Fruit fly (Drosophila melanogaster) Kc167 (cell line): Measurements from ENCODE around the gene Sulf1.

Experiments
- h ChIP-seq: fragments of >200 bp; optimal IDR thresholded peaks from 3 replicates; lab custom pipeline; 2018; ENCODE audit warnings: missing external identifiers
- insv ChIP-seq: fragments of >200 bp; optimal IDR thresholded peaks from 3 replicates; lab custom pipeline; 2018; ENCODE audit warnings: missing external identifiers
- psq ChIP-seq: fragments of >200 bp; optimal IDR thresholded peaks from 2 replicates; lab custom pipeline; 2017; ENCODE audit warnings: missing external identifiers

DNA sequence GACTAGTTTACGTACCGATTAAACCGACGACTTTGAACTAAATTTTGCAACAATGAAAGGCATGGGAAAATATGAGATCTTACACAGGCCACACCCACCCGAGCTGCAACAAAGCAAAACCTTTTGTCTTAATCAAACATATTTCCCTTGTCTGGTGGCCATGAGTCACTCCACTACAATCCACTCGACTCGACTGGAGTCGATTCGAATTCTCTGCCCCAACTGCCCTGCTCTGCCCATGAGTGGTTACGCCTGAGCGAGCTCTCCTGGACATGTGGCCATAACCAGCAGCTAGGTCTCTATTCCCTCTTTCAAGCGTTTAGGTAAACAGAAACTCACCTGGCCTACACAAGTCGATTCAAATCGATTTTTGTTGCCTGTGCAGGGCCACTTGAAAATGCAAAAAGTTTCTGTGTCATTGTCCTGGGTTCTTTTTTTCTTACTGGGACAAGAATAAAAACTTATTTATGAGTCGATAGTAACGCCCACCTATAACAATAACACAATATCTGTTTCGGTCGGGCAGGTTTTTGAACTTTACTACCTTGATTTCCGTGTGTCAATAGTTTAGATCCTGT, 50.6 kb downstream of the Sulf1 start:
- no peak for TF ChIP-seq insv (lab: Kevin White, UChicago)
- TF ChIP-seq h: no peak
- no peak for TF ChIP-seq psq (lab: Kevin White, UChicago)
